Fruit fly (Drosophila melanogaster) whole organism, prepupa: ENCODE data around the gene Ddx1.

Experiments used
- Blimp-1 ChIP-seq: fragments of 200-800 bp; sonication (Bioruptor generic); optimal IDR thresholded peaks from 3 replicates; lab custom pipeline; 2017; ENCODE audit warnings: missing biosample characterization, missing genetic modification characterization, mild to moderate bottlenecking, moderate library complexity, missing genetic modification reagents
- CG16779 ChIP-seq: fragments of 200-800 bp; sonication (Bioruptor generic); optimal IDR thresholded peaks from 3 replicates; lab custom pipeline; 2017; ENCODE audit warnings: missing biosample characterization, mild to moderate bottlenecking, missing genetic modification characterization
- CG6163 ChIP-seq: fragments of 200-800 bp; sonication (Bioruptor generic); IDR thresholded peaks from 3 replicates; pipeline ENCODE4 v1.3.6; 2022; ENCODE audit warnings: missing biosample characterization, missing genetic modification characterization
- CG6854 ChIP-seq: fragments of 200-800 bp; sonication (Bioruptor generic); optimal IDR thresholded peaks from 2 replicates; lab custom pipeline; 2017; ENCODE audit warnings: missing biosample characterization, mild to moderate bottlenecking, missing genetic modification characterization
- Ets21C ChIP-seq: fragments of 200-800 bp; sonication (Bioruptor generic); optimal IDR thresholded peaks from 3 replicates; lab custom pipeline; 2016; ENCODE audit warnings: missing biosample characterization, missing genetic modification characterization
- eg ChIP-seq: fragments of 200-800 bp; sonication (Bioruptor generic); IDR thresholded peaks from 3 replicates; pipeline ENCODE4 v1.3.6; 2022; ENCODE audit warnings: missing biosample characterization, missing genetic modification characterization
- fd59A ChIP-seq: fragments of 200-800 bp; sonication (Bioruptor generic); optimal IDR thresholded peaks from 2 replicates; lab custom pipeline; 2017; ENCODE audit warnings: missing biosample characterization, mild to moderate bottlenecking, missing genetic modification characterization, missing genetic modification reagents
- lz ChIP-seq: fragments of 200-800 bp; sonication (Bioruptor generic); optimal IDR thresholded peaks from 3 replicates; lab custom pipeline; 2016; ENCODE audit warnings: missing biosample characterization, missing genetic modification characterization
- net ChIP-seq: fragments of 200-800 bp; sonication (Bioruptor generic); optimal IDR thresholded peaks from 3 replicates; lab custom pipeline; 2016; ENCODE audit warnings: missing biosample characterization, missing genetic modification characterization

DNA sequence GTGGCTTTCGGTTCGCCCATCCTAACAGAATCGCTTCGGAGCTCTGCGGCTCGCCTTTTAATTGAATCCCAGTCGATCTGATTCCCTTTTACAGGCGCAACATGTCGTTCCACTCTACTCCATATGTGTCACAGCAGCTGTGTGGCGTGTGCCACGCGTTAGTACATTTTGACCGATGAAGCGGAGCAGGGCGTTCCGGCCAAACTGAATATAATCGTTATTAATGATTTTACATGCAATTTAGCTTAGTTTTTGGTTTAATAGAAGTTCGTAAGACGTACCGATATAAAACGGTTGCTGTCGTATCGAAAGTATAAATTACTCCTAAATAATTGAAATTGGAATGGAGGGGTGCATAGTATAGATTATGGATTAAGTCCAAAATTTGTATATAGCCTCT, 3.4 kb downstream of the Ddx1 start, which contains the start of gene CG11523:
- TF ChIP-seq CG6163 (GFP tag; lab: Robert Waterston, UW), result no peak
- no peak for TF ChIP-seq CG6854 (GFP tag; lab: Kevin White, UChicago)
- peak; percentile 11 for TF ChIP-seq Ets21C
- TF ChIP-seq fd59A (GFP tag; lab: Kevin White, UChicago), result no peak
- no peak for TF ChIP-seq net (GFP tag; lab: Kevin White, UChicago)
- TF ChIP-seq Blimp-1 (GFP tag; lab: Kevin White, UChicago), result no peak
- TF ChIP-seq lz, result no peak
- no peak for TF ChIP-seq CG16779 (tag; lab: Kevin White, UChicago)
- peak; percentile 5; the same call in 1 of the 3 replicates for TF ChIP-seq eg (GFP tag; lab: Robert Waterston, UW)
